Worm (Caenorhabditis elegans) whole organism, late embryonic: ENCODE measurements around the gene srw-9.

Experiments
- ama-1 ChIP-seq: fragments of 150-350 bp; optimal IDR thresholded peaks from 2 replicates; lab custom pipeline; 2014
- ceh-14 ChIP-seq: sonication (generic microtip); optimal IDR thresholded peaks from 2 replicates; lab custom pipeline; 2016; ENCODE audit warnings: missing genotype, missing genetic modification characterization, missing compliant biosample characterization
- ceh-31 ChIP-seq: sonication (generic microtip); optimal IDR thresholded peaks from 2 replicates; lab custom pipeline; 2016; ENCODE audit warnings: missing genetic modification characterization, missing compliant biosample characterization
- ceh-34 ChIP-seq: sonication (generic microtip); optimal IDR thresholded peaks from 2 replicates; lab custom pipeline; 2016; ENCODE audit warnings: mild to moderate bottlenecking, missing genetic modification characterization, missing compliant biosample characterization
- ceh-6 ChIP-seq: fragments of 200-800 bp; sonication (Bioruptor generic); optimal IDR thresholded peaks from 2 replicates; lab custom pipeline; 2018; ENCODE audit warnings: mild to moderate bottlenecking, missing genetic modification characterization, missing compliant biosample characterization
- hlh-15 ChIP-seq: sonication (generic microtip); optimal IDR thresholded peaks from 2 replicates; lab custom pipeline; 2016; ENCODE audit warnings: missing genetic modification characterization, missing compliant biosample characterization
- nhr-11 ChIP-seq: fragments of 150-350 bp; optimal IDR thresholded peaks from 2 replicates; lab custom pipeline; 2014; ENCODE audit warnings: missing biosample characterization, missing genetic modification characterization
- pha-4 ChIP-seq: fragments of 150-350 bp; optimal IDR thresholded peaks from 2 replicates; lab custom pipeline; 2018; ENCODE audit warnings: missing biosample characterization, missing genetic modification reagents, missing genetic modification characterization
- pqm-1 ChIP-seq: sonication (generic microtip); optimal IDR thresholded peaks from 2 replicates; lab custom pipeline; 2016; ENCODE audit warnings: missing genetic modification characterization, missing compliant biosample characterization
- ref-2 ChIP-seq: sonication (generic microtip); optimal IDR thresholded peaks from 2 replicates; lab custom pipeline; 2016; ENCODE audit warnings: missing genetic modification characterization, missing compliant biosample characterization
- sdc-2 ChIP-seq: sonication (generic microtip); optimal IDR thresholded peaks from 2 replicates; lab custom pipeline; 2016; ENCODE audit warnings: missing genotype, missing genetic modification characterization, missing compliant biosample characterization
- tbx-2 ChIP-seq: sonication (generic microtip); optimal IDR thresholded peaks from 2 replicates; lab custom pipeline; 2016; ENCODE audit warnings: missing genetic modification characterization, missing compliant biosample characterization
- ztf-16 ChIP-seq: sonication (generic microtip); optimal IDR thresholded peaks from 2 replicates; lab custom pipeline; 2017; ENCODE audit warnings: missing genetic modification characterization, missing compliant biosample characterization

- TF ChIP-seq ztf-16 (tag; lab: Kevin White, UChicago) (no peak), sdc-2 (tag; lab: Kevin White, UChicago) (no peak), hlh-15 (tag; lab: Kevin White, UChicago) (no peak), ama-1 (lab: Kevin White, UChicago) (no peak), pqm-1 (tag; lab: Kevin White, UChicago) (no peak), ceh-14 (tag; lab: Kevin White, UChicago) (no peak), tbx-2 (tag; lab: Kevin White, UChicago) (no peak), nhr-11 (no peak), pha-4 (tag; lab: Kevin White, UChicago) (no peak), ceh-6 (no peak), ceh-31 (tag; lab: Kevin White, UChicago) (no peak), ref-2 (tag; lab: Kevin White, UChicago) (no peak), ceh-34 (tag; lab: Kevin White, UChicago) (no peak)
These were observed at the start of gene srw-9 for ce11 chrIII:12757367-12757766.
